Worm (Caenorhabditis elegans) whole organism, L2 larva: ENCODE results near the gene srsx-16.

Experiments used
- alr-1 ChIP-seq: fragments of 150-350 bp; optimal IDR thresholded peaks from 2 replicates; lab custom pipeline; 2014; ENCODE audit warnings: missing biosample characterization, missing genetic modification characterization
- ama-1 ChIP-seq: fragments of 150-350 bp; optimal IDR thresholded peaks from 2 replicates; lab custom pipeline; 2018; ENCODE audit warnings: inconsistent platforms
- blmp-1 ChIP-seq: sonication (generic microtip); optimal IDR thresholded peaks from 2 replicates; lab custom pipeline; 2017; ENCODE audit warnings: missing genetic modification characterization, mild to moderate bottlenecking, missing compliant biosample characterization, antibody characterized with exemption, moderate library complexity; ENCODE audit not compliant: insufficient read depth
- ceh-16 ChIP-seq: fragments of 150-350 bp; optimal IDR thresholded peaks from 2 replicates; lab custom pipeline; 2014; ENCODE audit warnings: missing biosample characterization, missing genetic modification characterization
- ceh-82 ChIP-seq: fragments of 150-350 bp; optimal IDR thresholded peaks from 2 replicates; lab custom pipeline; 2014; ENCODE audit warnings: missing biosample characterization, missing genetic modification characterization
- fos-1 ChIP-seq: fragments of 150-350 bp; optimal IDR thresholded peaks from 2 replicates; lab custom pipeline; 2014; ENCODE audit warnings: missing biosample characterization, missing genetic modification characterization
- lin-39 ChIP-seq: fragments of 150-350 bp; optimal IDR thresholded peaks from 2 replicates; lab custom pipeline; 2014; ENCODE audit warnings: missing biosample characterization, missing genetic modification reagents, missing genetic modification characterization
- nhr-21 ChIP-seq: fragments of 150-350 bp; optimal IDR thresholded peaks from 2 replicates; lab custom pipeline; 2014; ENCODE audit warnings: missing biosample characterization, missing genetic modification characterization
- nhr-237 ChIP-seq: fragments of 150-350 bp; optimal IDR thresholded peaks from 2 replicates; lab custom pipeline; 2014; ENCODE audit warnings: missing biosample characterization, missing genetic modification characterization
- unc-39 ChIP-seq: fragments of 150-350 bp; optimal IDR thresholded peaks from 2 replicates; lab custom pipeline; 2014; ENCODE audit warnings: missing biosample characterization, missing genetic modification characterization
- zag-1 ChIP-seq: fragments of 150-350 bp; optimal IDR thresholded peaks from 2 replicates; lab custom pipeline; 2014; ENCODE audit warnings: missing biosample characterization, missing genetic modification characterization
- ztf-11 ChIP-seq: sonication (generic microtip); optimal IDR thresholded peaks from 2 replicates; lab custom pipeline; 2017; ENCODE audit warnings: missing biosample characterization, missing genetic modification characterization

DNA sequence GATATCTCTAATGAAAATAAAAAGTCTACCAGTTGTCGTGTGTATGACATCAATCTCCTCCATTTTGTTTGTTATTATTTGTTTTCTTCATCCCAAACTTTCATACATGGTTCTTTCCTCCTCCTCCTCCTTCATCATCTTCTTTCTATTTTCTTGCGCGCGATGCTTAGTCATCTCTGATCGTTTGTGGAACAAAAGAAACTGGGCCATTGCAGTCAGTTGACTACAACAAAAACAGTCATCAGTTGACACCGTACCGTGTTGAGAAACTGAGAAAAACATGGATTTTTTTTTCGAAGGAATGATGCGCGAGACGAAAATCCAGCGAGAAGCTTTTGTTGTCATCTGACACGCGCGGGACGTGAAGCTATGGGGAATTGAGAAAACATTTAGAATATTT lies 14.3 kb downstream of the srsx-16 start:
- TF ChIP-seq lin-39 (no peak), nhr-237 (tag; lab: Kevin White, UChicago) (no peak), unc-39 (tag; lab: Kevin White, UChicago) (no peak), fos-1 (tag; lab: Kevin White, UChicago) (peak; percentile 28), nhr-21 (tag; lab: Kevin White, UChicago) (peak; percentile 2), blmp-1 (no peak), ama-1 (lab: Kevin White, UChicago) (no peak), alr-1 (no peak), ceh-82 (tag; lab: Kevin White, UChicago) (no peak), ztf-11 (tag; lab: Kevin White, UChicago) (no peak), zag-1 (tag; lab: Kevin White, UChicago) (no peak), ceh-16 (tag; lab: Kevin White, UChicago) (no peak)
